Worm (Caenorhabditis elegans): Measurements from ENCODE around the gene F07H5.7.
A peak's percentile ranks its signal among the peaks of the same experiment; 100 is the strongest.

Gene F07H5.7

DNA sequence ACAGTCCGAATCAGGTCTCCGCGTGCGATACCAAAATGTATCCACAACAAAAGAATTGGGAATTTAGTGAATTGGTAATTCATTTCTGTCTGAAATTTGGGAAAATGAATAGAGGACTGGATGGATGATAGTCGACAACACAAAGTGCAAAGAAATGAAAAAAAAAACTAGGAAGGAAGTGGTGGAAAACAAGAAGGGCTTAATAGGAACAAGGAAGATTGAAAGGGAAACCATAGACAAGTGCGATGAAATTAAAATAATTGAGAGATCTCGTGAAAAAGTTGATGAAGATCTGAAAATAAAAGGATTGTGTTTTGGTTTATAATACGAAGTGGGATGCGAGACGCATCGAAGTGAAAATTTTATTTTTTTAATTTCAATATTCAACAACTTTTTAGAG, at the start of gene F07H5.7:
F07H5.7 (minus strand) TSS at position 101 of the 400 bp plus-strand sequence.
- TF ChIP-seq fkh-10 (GFP tag; optimal IDR thresholded peaks at IDR 0.05) (no peak), ztf-11 (tag; optimal IDR thresholded peaks at IDR 0.05) (no peak)

DNA sequence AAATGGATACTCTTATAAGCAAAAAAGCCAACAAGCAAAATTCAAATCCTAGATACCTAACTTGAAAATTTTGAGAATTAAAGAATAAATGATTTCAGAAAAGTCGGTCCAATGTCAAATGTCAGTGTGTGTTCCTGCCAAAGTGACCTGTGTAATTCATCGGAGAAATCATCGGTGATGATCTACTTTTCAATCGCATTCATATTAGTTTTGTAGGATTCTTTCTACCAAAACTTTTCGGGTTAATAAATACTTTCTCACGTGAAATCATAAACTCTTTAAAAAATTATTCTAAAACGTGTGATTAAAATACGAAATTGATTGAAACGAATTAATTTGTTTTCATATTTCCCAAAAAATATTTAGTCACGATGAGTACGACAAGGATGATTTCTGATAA, 45.1 kb upstream of the F07H5.7 start, which contains the start of gene F46C5.7:
F46C5.7 (plus strand) TSS at position 301 of the 400 bp plus-strand sequence.
- TF ChIP-seq nhr-67 (tag; optimal IDR thresholded peaks at IDR 0.05), result no peak
- no peak for TF ChIP-seq nhr-23 (tag; optimal IDR thresholded peaks at IDR 0.05)
- TF ChIP-seq nhr-25 (tag; optimal IDR thresholded peaks at IDR 0.05), result no peak
- TF ChIP-seq elt-2 (tag; optimal IDR thresholded peaks at IDR 0.05), result no peak
- TF ChIP-seq daf-12 (tag; optimal IDR thresholded peaks at IDR 0.05), result no peak
- no peak for TF ChIP-seq ceh-16 (tag; optimal IDR thresholded peaks at IDR 0.05)
- TF ChIP-seq hmg-11 (tag; optimal IDR thresholded peaks at IDR 0.05), result no peak
- TF ChIP-seq elt-1 (tag; optimal IDR thresholded peaks at IDR 0.05), result no peak
- TF ChIP-seq ceh-28 (tag; optimal IDR thresholded peaks at IDR 0.05), result no peak
- no peak for TF ChIP-seq nhr-28 (tag; optimal IDR thresholded peaks at IDR 0.05)
- no peak for TF ChIP-seq unc-62 (GFP tag; optimal IDR thresholded peaks at IDR 0.05)
- no peak for TF ChIP-seq fkh-2 (tag; optimal IDR thresholded peaks at IDR 0.05)
- TF ChIP-seq egl-27 (tag; optimal IDR thresholded peaks at IDR 0.05), result no peak
- no peak for TF ChIP-seq mml-1 (tag; optimal IDR thresholded peaks at IDR 0.05)
- TF ChIP-seq snpc-4 (tag; optimal IDR thresholded peaks at IDR 0.05), result no peak
- no peak for TF ChIP-seq lin-15B (tag; optimal IDR thresholded peaks at IDR 0.05)
- no peak for TF ChIP-seq zag-1 (tag; optimal IDR thresholded peaks at IDR 0.05)
- TF ChIP-seq pqm-1 (tag; optimal IDR thresholded peaks at IDR 0.05), result no peak

DNA sequence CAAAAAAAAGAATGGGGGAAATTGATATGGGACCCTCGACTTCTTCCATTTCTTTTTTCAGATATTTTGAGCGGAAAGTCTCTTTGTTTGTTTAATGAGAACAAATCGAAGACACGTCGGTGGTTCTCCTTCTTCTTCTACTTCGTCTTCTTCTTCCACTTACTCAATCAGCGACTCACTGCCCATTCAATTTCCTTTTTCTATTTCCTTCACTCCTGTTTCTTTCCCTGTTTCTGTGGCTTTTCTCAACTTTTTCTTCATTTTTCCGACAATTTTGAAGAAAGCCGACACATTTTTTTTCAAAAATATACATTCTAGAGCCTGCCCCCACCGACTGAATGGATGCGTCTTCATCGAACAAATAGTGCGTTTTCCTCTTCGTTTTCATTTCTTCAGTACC, 41.9 kb upstream of the F07H5.7 start, which contains the start of gene F46C5.4:
F46C5.4 (plus strand) TSS at position 222 of the 400 bp plus-strand sequence.
- peak; percentile 69 for TF ChIP-seq fkh-10 (GFP tag; optimal IDR thresholded peaks at IDR 0.05)
- no peak for TF ChIP-seq ztf-4 (tag; optimal IDR thresholded peaks at IDR 0.05)

- TF ChIP-seq zag-1 (tag; optimal IDR thresholded peaks at IDR 0.05) (no peak), mml-1 (tag; optimal IDR thresholded peaks at IDR 0.05) (no peak), nhr-11 (tag; optimal IDR thresholded peaks at IDR 0.05) (no peak), unc-39 (tag; optimal IDR thresholded peaks at IDR 0.05) (no peak), elt-3 (tag; optimal IDR thresholded peaks at IDR 0.05) (no peak), eor-1 (tag; optimal IDR thresholded peaks at IDR 0.05) (no peak), lin-39 (tag; optimal IDR thresholded peaks at IDR 0.05) (peak; percentile 16)
Observed at ce11 chrII:8832941-8833340, 39.0 kb upstream of the F07H5.7 start.

DNA sequence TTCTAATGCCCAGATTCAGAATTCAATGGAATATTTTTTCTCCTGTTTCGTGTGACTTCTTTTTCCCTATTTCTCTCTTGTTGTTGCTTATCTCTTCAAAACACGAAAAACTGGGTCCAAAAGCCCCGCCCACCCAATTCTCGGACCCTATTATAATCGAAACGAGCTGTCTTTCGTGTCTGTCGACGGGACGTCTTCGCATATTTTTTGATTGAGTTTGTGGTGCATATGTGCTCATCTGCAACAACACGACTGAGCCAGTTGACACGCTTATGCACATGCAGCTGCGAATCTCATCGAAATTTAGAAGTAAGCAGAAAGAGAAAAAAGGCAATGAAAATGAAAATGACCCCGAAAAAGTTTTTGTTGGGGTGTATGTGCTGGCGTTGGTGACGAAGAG, 36.9 kb upstream of the F07H5.7 start:
- TF ChIP-seq nhr-28 (tag; optimal IDR thresholded peaks at IDR 0.05) (no peak), ama-1 (optimal IDR thresholded peaks at IDR 0.05) (no peak), unc-39 (tag; optimal IDR thresholded peaks at IDR 0.05) (no peak), ZK546.5 (tag; optimal IDR thresholded peaks at IDR 0.05) (no peak), ceh-16 (tag; optimal IDR thresholded peaks at IDR 0.05) (no peak), nhr-67 (tag; optimal IDR thresholded peaks at IDR 0.05) (no peak), lin-39 (tag; optimal IDR thresholded peaks at IDR 0.05) (no peak), ceh-82 (tag; optimal IDR thresholded peaks at IDR 0.05) (no peak), nhr-77 (tag; optimal IDR thresholded peaks at IDR 0.05) (no peak), tbx-2 (tag; optimal IDR thresholded peaks at IDR 0.05) (no peak), pqm-1 (tag; optimal IDR thresholded peaks at IDR 0.05) (no peak), egl-27 (tag; optimal IDR thresholded peaks at IDR 0.05) (no peak), ceh-9 (tag; optimal IDR thresholded peaks at IDR 0.05) (no peak), jun-1 (tag; optimal IDR thresholded peaks at IDR 0.05) (no peak), lin-15B (tag; optimal IDR thresholded peaks at IDR 0.05) (no peak), fkh-2 (tag; optimal IDR thresholded peaks at IDR 0.05) (no peak)

DNA sequence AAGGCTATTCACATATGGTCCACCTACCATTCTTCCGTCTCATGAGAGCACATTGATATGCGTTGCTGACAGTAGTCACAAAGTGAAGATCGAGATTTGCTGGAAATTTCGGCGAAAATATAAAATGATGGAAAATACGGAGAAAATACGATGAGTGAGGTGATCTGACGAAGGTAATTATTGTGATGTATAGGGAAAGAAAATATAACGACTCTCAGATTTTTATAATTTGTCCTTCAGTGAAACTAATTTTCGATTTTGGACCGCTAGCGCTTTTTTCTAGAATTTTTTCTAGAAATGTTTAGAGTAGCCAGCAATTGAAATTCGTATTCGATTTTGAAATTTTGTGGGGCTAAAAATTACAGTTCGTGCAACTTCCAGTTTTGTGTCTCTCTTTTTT, 35.2 kb upstream of the F07H5.7 start, which contains the start of gene F46C5.2:
F46C5.2 (minus strand) TSS at position 101 of the 400 bp plus-strand sequence.
- TF ChIP-seq daf-12 (tag; optimal IDR thresholded peaks at IDR 0.05), result no peak

Data from whole organism, L3 larva.